Worm (Caenorhabditis elegans) whole organism, mixed stage, embryonic: Measurements from ENCODE around the gene F10G7.9.

ENCODE experiments used
- M03D4.4 ChIP-seq: sonication (generic microtip); optimal IDR thresholded peaks from 2 replicates; lab custom pipeline; 2017; ENCODE audit warnings: mild to moderate bottlenecking, missing genetic modification characterization, missing compliant biosample characterization
- bed-3 ChIP-seq: fragments of 200-800 bp; sonication (Bioruptor generic); optimal IDR thresholded peaks from 3 replicates; lab custom pipeline; 2018; ENCODE audit warnings: mild to moderate bottlenecking, missing genetic modification characterization, moderate library complexity, missing compliant biosample characterization
- blmp-1 ChIP-seq: fragments of 150-350 bp; optimal IDR thresholded peaks from 2 replicates; lab custom pipeline; 2014; ENCODE audit warnings: missing biosample characterization, missing genetic modification characterization
- ceh-39 ChIP-seq: fragments of 150-350 bp; optimal IDR thresholded peaks from 2 replicates; lab custom pipeline; 2014; ENCODE audit warnings: missing biosample characterization, missing genetic modification characterization
- ceh-43 ChIP-seq: fragments of 200-800 bp; sonication (Bioruptor generic); optimal IDR thresholded peaks from 2 replicates; lab custom pipeline; 2018; ENCODE audit warnings: mild to moderate bottlenecking, missing genetic modification characterization, moderate library complexity, missing compliant biosample characterization
- ceh-83 ChIP-seq: fragments of 200-800 bp; sonication (Bioruptor generic); optimal IDR thresholded peaks from 2 replicates; lab custom pipeline; 2018; ENCODE audit warnings: mild to moderate bottlenecking, missing genetic modification characterization, missing compliant biosample characterization
- ces-1 ChIP-seq: fragments of 150-350 bp; optimal IDR thresholded peaks from 2 replicates; lab custom pipeline; 2014; ENCODE audit warnings: missing biosample characterization, missing genetic modification reagents, missing genetic modification characterization
- cnd-1 ChIP-seq: fragments of 200-800 bp; sonication (Bioruptor generic); optimal IDR thresholded peaks from 2 replicates; lab custom pipeline; 2018; ENCODE audit warnings: mild to moderate bottlenecking, missing genetic modification characterization, missing compliant biosample characterization
- drap-1 ChIP-seq: fragments of 200-800 bp; sonication (Bioruptor generic); optimal IDR thresholded peaks from 3 replicates; lab custom pipeline; 2018; ENCODE audit warnings: mild to moderate bottlenecking, missing genetic modification characterization, missing compliant biosample characterization
- elt-1 ChIP-seq: sonication (generic microtip); optimal IDR thresholded peaks from 2 replicates; lab custom pipeline; 2017; ENCODE audit warnings: missing genetic modification characterization, mild to moderate bottlenecking, missing compliant biosample characterization, antibody characterized with exemption, moderate library complexity, borderline replicate concordance; ENCODE audit not compliant: insufficient read depth
- elt-3 ChIP-seq: fragments of 150-350 bp; optimal IDR thresholded peaks from 2 replicates; lab custom pipeline; 2014; ENCODE audit warnings: missing biosample characterization, missing genetic modification characterization
- ham-2 ChIP-seq: fragments of 200-800 bp; sonication (Bioruptor generic); optimal IDR thresholded peaks from 2 replicates; lab custom pipeline; 2018; ENCODE audit warnings: mild to moderate bottlenecking, missing genetic modification characterization, missing compliant biosample characterization
- hlh-1 ChIP-seq: fragments of 150-350 bp; optimal IDR thresholded peaks from 2 replicates; lab custom pipeline; 2014; ENCODE audit warnings: missing biosample characterization, missing genetic modification reagents, missing genetic modification characterization
- lin-13 ChIP-seq: fragments of 150-350 bp; optimal IDR thresholded peaks from 2 replicates; lab custom pipeline; 2014; ENCODE audit warnings: missing biosample characterization, missing genetic modification characterization
- lin-32 ChIP-seq: fragments of 200-800 bp; sonication (Bioruptor generic); optimal IDR thresholded peaks from 2 replicates; lab custom pipeline; 2018; ENCODE audit warnings: mild to moderate bottlenecking, missing genetic modification characterization, missing compliant biosample characterization
- lsy-2 ChIP-seq: fragments of 150-350 bp; optimal IDR thresholded peaks from 2 replicates; lab custom pipeline; 2014; ENCODE audit warnings: missing biosample characterization, missing genetic modification characterization
- mab-5 ChIP-seq: fragments of 150-350 bp; optimal IDR thresholded peaks from 2 replicates; lab custom pipeline; 2014; ENCODE audit warnings: missing biosample characterization, missing genetic modification characterization
- mep-1 ChIP-seq: fragments of 150-350 bp; optimal IDR thresholded peaks from 2 replicates; lab custom pipeline; 2017; ENCODE audit warnings: missing biosample characterization, missing genetic modification reagents, missing genetic modification characterization, inconsistent platforms
- mls-2 ChIP-seq: sonication (generic microtip); optimal IDR thresholded peaks from 2 replicates; lab custom pipeline; 2016; ENCODE audit warnings: mild to moderate bottlenecking, missing genetic modification characterization, moderate library complexity, missing compliant biosample characterization
- nhr-2 ChIP-seq: fragments of 150-350 bp; optimal IDR thresholded peaks from 2 replicates; lab custom pipeline; 2014; ENCODE audit warnings: missing biosample characterization, missing genetic modification characterization
- nhr-237 ChIP-seq: fragments of 150-350 bp; optimal IDR thresholded peaks from 2 replicates; lab custom pipeline; 2014; ENCODE audit warnings: missing biosample characterization, missing genetic modification characterization
- nhr-28 ChIP-seq: fragments of 150-350 bp; optimal IDR thresholded peaks from 2 replicates; lab custom pipeline; 2014; ENCODE audit warnings: missing biosample characterization, missing genetic modification characterization
- nhr-76 ChIP-seq: sonication (generic microtip); optimal IDR thresholded peaks from 2 replicates; lab custom pipeline; 2017; ENCODE audit warnings: missing biosample characterization, missing genetic modification characterization
- pha-4 ChIP-seq: fragments of 150-350 bp; optimal IDR thresholded peaks from 2 replicates; lab custom pipeline; 2018; ENCODE audit warnings: missing biosample characterization, missing genetic modification reagents, missing genetic modification characterization
- snpc-4 ChIP-seq: fragments of 150-350 bp; optimal IDR thresholded peaks from 2 replicates; lab custom pipeline; 2014; ENCODE audit warnings: missing biosample characterization, missing genetic modification characterization
- sptf-1 ChIP-seq: sonication (generic microtip); optimal IDR thresholded peaks from 2 replicates; lab custom pipeline; 2017; ENCODE audit warnings: mild to moderate bottlenecking, missing genetic modification characterization, moderate library complexity, missing compliant biosample characterization
- unc-120 ChIP-seq: sonication (generic microtip); optimal IDR thresholded peaks from 2 replicates; lab custom pipeline; 2017; ENCODE audit warnings: missing genetic modification characterization, missing compliant biosample characterization; ENCODE audit not compliant: poor library complexity, severe bottlenecking
- unc-39 ChIP-seq: fragments of 150-350 bp; optimal IDR thresholded peaks from 2 replicates; lab custom pipeline; 2014; ENCODE audit warnings: missing biosample characterization, missing genetic modification characterization
- unc-62 ChIP-seq: fragments of 150-350 bp; optimal IDR thresholded peaks from 2 replicates; lab custom pipeline; 2014; ENCODE audit warnings: missing biosample characterization, missing genetic modification reagents, missing genetic modification characterization
- zip-8 ChIP-seq: fragments of 150-350 bp; optimal IDR thresholded peaks from 2 replicates; lab custom pipeline; 2014; ENCODE audit warnings: missing biosample characterization, missing genetic modification characterization
- ztf-11 ChIP-seq: fragments of 150-350 bp; optimal IDR thresholded peaks from 2 replicates; lab custom pipeline; 2014; ENCODE audit warnings: missing biosample characterization, missing genetic modification characterization

Gene F10G7.9

ce11 chrII:4701482-4702119 is 4.7 kb downstream of the F10G7.9 start, which contains the start of gene unc-85:
Gene unc-85, plus strand, starts transcription at chrII:4702069.
- TF ChIP-seq ham-2 (GFP tag; lab: Kevin White, UChicago) = peak; percentile 48
- TF ChIP-seq mep-1 (tag; lab: Kevin White, UChicago) = peak; percentile 70
- peak; percentile 48 for TF ChIP-seq ces-1 (GFP tag; lab: Kevin White, UChicago)
- TF ChIP-seq hlh-1 (tag; lab: Kevin White, UChicago) = peak; percentile 6
- peak; percentile 60 for TF ChIP-seq nhr-237
- peak; percentile 57 for TF ChIP-seq M03D4.4
- TF ChIP-seq ztf-11 = peak; percentile 29
- TF ChIP-seq unc-120 (tag; lab: Kevin White, UChicago) = peak; percentile 68
- peak; percentile 6 for TF ChIP-seq elt-1
- peak; percentile 67 for TF ChIP-seq lsy-2
- peak; percentile 66 for TF ChIP-seq ceh-43 (GFP tag; lab: Kevin White, UChicago)
- TF ChIP-seq lin-13 (tag; lab: Kevin White, UChicago) = peak; percentile 12
- peak; percentile 68 for TF ChIP-seq drap-1 (GFP tag; lab: Kevin White, UChicago)
- TF ChIP-seq cnd-1 = peak; percentile 48
- peak; percentile 87 for TF ChIP-seq sptf-1 (tag; lab: Kevin White, UChicago)
- peak; percentile 77 for TF ChIP-seq mls-2

- TF ChIP-seq hlh-1 (tag; lab: Kevin White, UChicago) = peak; percentile 43
- peak; percentile 8 for TF ChIP-seq sptf-1 (tag; lab: Kevin White, UChicago)
- no peak for TF ChIP-seq ham-2 (GFP tag; lab: Kevin White, UChicago)
- no peak for TF ChIP-seq zip-8 (tag; lab: Kevin White, UChicago)
- TF ChIP-seq lin-13 (tag; lab: Kevin White, UChicago) = peak; percentile 42
- peak; percentile 55 for TF ChIP-seq mep-1 (tag; lab: Kevin White, UChicago)
- peak; percentile 80 for TF ChIP-seq ces-1 (GFP tag; lab: Kevin White, UChicago)
- no peak for TF ChIP-seq blmp-1
- TF ChIP-seq nhr-28 (tag; lab: Kevin White, UChicago) = no peak
- TF ChIP-seq lsy-2 = peak; percentile 99
- TF ChIP-seq nhr-76 = no peak
- peak; percentile 71 for TF ChIP-seq nhr-237
- peak; percentile 85 for TF ChIP-seq pha-4 (tag; lab: Kevin White, UChicago)
- no peak for TF ChIP-seq elt-3 (tag; lab: Kevin White, UChicago)
- TF ChIP-seq unc-62 (GFP tag; lab: Kevin White, UChicago) = peak; percentile 88
- no peak for TF ChIP-seq nhr-2
- no peak for TF ChIP-seq ceh-43 (GFP tag; lab: Kevin White, UChicago)
- TF ChIP-seq M03D4.4 = no peak
- TF ChIP-seq ceh-39 (tag; lab: Kevin White, UChicago) = peak; percentile 55
- no peak for TF ChIP-seq ceh-83 (GFP tag; lab: Kevin White, UChicago)
- no peak for TF ChIP-seq cnd-1
These were observed 8.0 kb downstream of the F10G7.9 start, which contains the start of the genes rpn-5 and scc-1 for ce11 chrII:4698266-4698771. Gene rpn-5, minus strand, starts transcription at chrII:4698427. Gene scc-1, plus strand, starts transcription at chrII:4698721.

ce11 chrII:4696055-4696454 is 10.2 kb downstream of the F10G7.9 start:
- no peak for TF ChIP-seq drap-1 (GFP tag; lab: Kevin White, UChicago)
- no peak for TF ChIP-seq snpc-4 (tag; lab: Kevin White, UChicago)
- no peak for TF ChIP-seq blmp-1
- TF ChIP-seq ztf-11 = no peak
- TF ChIP-seq zip-8 (tag; lab: Kevin White, UChicago) = no peak
- no peak for TF ChIP-seq lin-32 (GFP tag; lab: Kevin White, UChicago)
- no peak for TF ChIP-seq sptf-1 (tag; lab: Kevin White, UChicago)
- no peak for TF ChIP-seq mep-1 (tag; lab: Kevin White, UChicago)
- no peak for TF ChIP-seq nhr-28 (tag; lab: Kevin White, UChicago)
- no peak for TF ChIP-seq ces-1 (GFP tag; lab: Kevin White, UChicago)
- no peak for TF ChIP-seq elt-1
- TF ChIP-seq elt-3 (tag; lab: Kevin White, UChicago) = no peak
- no peak for TF ChIP-seq unc-62 (GFP tag; lab: Kevin White, UChicago)

ce11 chrII:4693129-4693528 is 13.2 kb downstream of the F10G7.9 start, which contains the start of gene F10G7.5:
Gene F10G7.5, plus strand, starts transcription at chrII:4693414.
- peak; percentile 47 for TF ChIP-seq pha-4 (tag; lab: Kevin White, UChicago)
- TF ChIP-seq mab-5 (tag; lab: Kevin White, UChicago) = no peak
- TF ChIP-seq, all 35 proteins: peak for 1

ce11 chrII:4689477-4689876 is 16.8 kb downstream of the F10G7.9 start, which contains the start of gene F10G7.12:
Gene F10G7.12, plus strand, starts transcription at chrII:4689777.
- TF ChIP-seq unc-39 (tag; lab: Kevin White, UChicago) = no peak
- TF ChIP-seq zip-8 (tag; lab: Kevin White, UChicago) = no peak
- no peak for TF ChIP-seq lin-32 (GFP tag; lab: Kevin White, UChicago)
- TF ChIP-seq bed-3 (GFP tag; lab: Kevin White, UChicago) = no peak
- TF ChIP-seq nhr-237 = no peak
- no peak for TF ChIP-seq M03D4.4
